Worm (Caenorhabditis elegans): ENCODE measurements around the gene ldb-1.

DNA sequence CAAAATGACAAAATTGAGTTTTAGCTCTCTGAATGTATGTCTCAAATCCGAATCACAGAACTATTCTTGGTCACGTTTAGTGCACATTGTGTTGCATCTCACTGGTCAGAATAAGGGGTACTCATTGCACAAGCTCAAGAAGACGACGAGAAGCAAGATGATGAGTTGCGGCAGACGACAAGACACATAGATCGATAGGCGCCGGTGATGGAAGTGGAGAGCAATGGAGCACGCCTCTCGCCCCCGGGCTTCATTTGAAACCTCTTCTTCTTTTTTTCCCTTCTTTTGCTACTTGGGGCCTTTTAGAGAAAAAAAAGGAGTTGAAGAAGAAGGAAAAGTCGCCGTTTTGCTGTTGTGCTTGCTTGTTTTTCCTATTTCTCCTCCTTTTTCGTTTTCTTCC, 39.6 kb downstream of the ldb-1 start, which contains the start of gene apt-9:
- TF ChIP-seq nhr-12 (tag; optimal IDR thresholded peaks at IDR 0.05) (no peak), nhr-237 (tag; optimal IDR thresholded peaks at IDR 0.05) (no peak), snpc-4 (tag; optimal IDR thresholded peaks at IDR 0.05) (no peak), lsy-2 (tag; optimal IDR thresholded peaks at IDR 0.05) (no peak), mls-2 (tag; optimal IDR thresholded peaks at IDR 0.05) (no peak), nhr-76 (tag; optimal IDR thresholded peaks at IDR 0.05) (no peak), nhr-28 (tag; optimal IDR thresholded peaks at IDR 0.05) (no peak)

Data from whole organism, mixed stage, embryonic.